Worm (Caenorhabditis elegans) whole organism, L3 larva: ENCODE results near the gene let-70.

Experiments
- R02D3.7 ChIP-seq: fragments of 150-350 bp; optimal IDR thresholded peaks from 2 replicates; lab custom pipeline; 2014; ENCODE audit warnings: missing biosample characterization, missing genetic modification characterization
- ZK546.5 ChIP-seq: sonication (generic microtip); optimal IDR thresholded peaks from 2 replicates; lab custom pipeline; 2017; ENCODE audit warnings: missing biosample characterization, missing genetic modification characterization
- aly-2 ChIP-seq: fragments of 150-350 bp; optimal IDR thresholded peaks from 2 replicates; lab custom pipeline; 2014; ENCODE audit warnings: missing biosample characterization, missing genetic modification characterization
- ama-1 ChIP-seq: fragments of 150-350 bp; optimal IDR thresholded peaks from 2 replicates; lab custom pipeline; 2018
- ceh-16 ChIP-seq: sonication (generic microtip); optimal IDR thresholded peaks from 2 replicates; lab custom pipeline; 2017; ENCODE audit warnings: missing biosample characterization, missing genetic modification characterization
- ceh-82 ChIP-seq: fragments of 150-350 bp; optimal IDR thresholded peaks from 2 replicates; lab custom pipeline; 2014; ENCODE audit warnings: missing biosample characterization, missing genetic modification characterization
- ceh-9 ChIP-seq: sonication (generic microtip); optimal IDR thresholded peaks from 2 replicates; lab custom pipeline; 2018; ENCODE audit warnings: missing biosample characterization, missing genetic modification characterization
- daf-12 ChIP-seq: fragments of 150-350 bp; optimal IDR thresholded peaks from 2 replicates; lab custom pipeline; 2014; ENCODE audit warnings: missing biosample characterization, missing genetic modification reagents, missing genetic modification characterization
- egl-27 ChIP-seq: sonication (generic microtip); optimal IDR thresholded peaks from 4 replicates; lab custom pipeline; 2017; ENCODE audit warnings: missing biosample characterization, missing genetic modification reagents, missing genetic modification characterization
- egl-5 ChIP-seq: fragments of 150-350 bp; optimal IDR thresholded peaks from 2 replicates; lab custom pipeline; 2017; ENCODE audit warnings: missing biosample characterization, missing genetic modification reagents, missing genetic modification characterization, inconsistent platforms
- elt-1 ChIP-seq: fragments of 150-350 bp; optimal IDR thresholded peaks from 2 replicates; lab custom pipeline; 2014; ENCODE audit warnings: missing biosample characterization, missing genetic modification characterization
- elt-2 ChIP-seq: sonication (generic microtip); optimal IDR thresholded peaks from 2 replicates; lab custom pipeline; 2016; ENCODE audit warnings: missing genetic modification reagents, mild to moderate bottlenecking, missing genetic modification characterization, missing compliant biosample characterization
- elt-3 ChIP-seq, 3 experiments: fragments of 150-350 bp in 1 of 3; sonication (generic microtip) in 2 of 3; optimal IDR thresholded peaks; 2 replicates in 2 of 3; 4 replicates in 1 of 3; lab custom pipeline; 2014 to 2017; ENCODE audit warnings: missing biosample characterization in 3 of 3, missing genetic modification characterization in 3 of 3
- eor-1 ChIP-seq, 2 experiments: fragments of 150-350 bp; optimal IDR thresholded peaks; 2 replicates each; lab custom pipeline; 2014 to 2018; ENCODE audit warnings: missing biosample characterization in 2 of 2, missing genetic modification characterization in 2 of 2
- fkh-10 ChIP-seq: sonication (generic microtip); optimal IDR thresholded peaks from 2 replicates; lab custom pipeline; 2017; ENCODE audit warnings: missing biosample characterization, missing genetic modification reagents, missing genetic modification characterization
- fkh-2 ChIP-seq: fragments of 150-350 bp; optimal IDR thresholded peaks from 2 replicates; lab custom pipeline; 2014; ENCODE audit warnings: missing biosample characterization, missing genetic modification reagents, missing genetic modification characterization
- fos-1 ChIP-seq: fragments of 150-350 bp; optimal IDR thresholded peaks from 2 replicates; lab custom pipeline; 2014; ENCODE audit warnings: missing biosample characterization, missing genetic modification characterization
- hmg-11 ChIP-seq: sonication (generic microtip); optimal IDR thresholded peaks from 2 replicates; lab custom pipeline; 2016; ENCODE audit warnings: missing genetic modification characterization, missing compliant biosample characterization
- jun-1 ChIP-seq: fragments of 150-350 bp; optimal IDR thresholded peaks from 2 replicates; lab custom pipeline; 2014; ENCODE audit warnings: missing biosample characterization, missing genetic modification reagents, missing genetic modification characterization
- lin-15B ChIP-seq: fragments of 150-350 bp; optimal IDR thresholded peaks from 2 replicates; lab custom pipeline; 2014; ENCODE audit warnings: missing biosample characterization, missing genetic modification characterization
- lin-39 ChIP-seq: fragments of 150-350 bp; optimal IDR thresholded peaks from 2 replicates; lab custom pipeline; 2018; ENCODE audit warnings: missing biosample characterization, missing genetic modification reagents, missing genetic modification characterization
- lsy-12 ChIP-seq: sonication (generic microtip); optimal IDR thresholded peaks from 2 replicates; lab custom pipeline; 2016; ENCODE audit warnings: mild to moderate bottlenecking, missing genetic modification characterization, missing compliant biosample characterization
- mdl-1 ChIP-seq: fragments of 150-350 bp; optimal IDR thresholded peaks from 2 replicates; lab custom pipeline; 2014; ENCODE audit warnings: missing biosample characterization, missing genetic modification characterization
- mml-1 ChIP-seq: fragments of 150-350 bp; sonication (generic microtip); optimal IDR thresholded peaks from 3 replicates; lab custom pipeline; 2014; ENCODE audit warnings: missing biosample characterization, missing genetic modification characterization
- nfya-1 ChIP-seq: sonication (generic microtip); optimal IDR thresholded peaks from 2 replicates; lab custom pipeline; 2017; ENCODE audit warnings: missing genetic modification characterization, mild to moderate bottlenecking, missing compliant biosample characterization, antibody characterized with exemption, moderate library complexity; ENCODE audit not compliant: insufficient read depth
- nhr-11 ChIP-seq: fragments of 150-350 bp; optimal IDR thresholded peaks from 2 replicates; lab custom pipeline; 2014; ENCODE audit warnings: missing biosample characterization, missing genetic modification characterization
- nhr-12 ChIP-seq: fragments of 150-350 bp; optimal IDR thresholded peaks from 2 replicates; lab custom pipeline; 2014; ENCODE audit warnings: missing biosample characterization, missing genetic modification characterization
- nhr-23 ChIP-seq: fragments of 150-350 bp; optimal IDR thresholded peaks from 2 replicates; lab custom pipeline; 2014; ENCODE audit warnings: missing biosample characterization, missing genetic modification reagents, missing genetic modification characterization
- nhr-237 ChIP-seq: fragments of 150-350 bp; optimal IDR thresholded peaks from 2 replicates; lab custom pipeline; 2014; ENCODE audit warnings: missing biosample characterization, missing genetic modification characterization
- nhr-25 ChIP-seq: sonication (generic microtip); optimal IDR thresholded peaks from 2 replicates; lab custom pipeline; 2017; ENCODE audit warnings: missing biosample characterization, missing genetic modification characterization
- nhr-28 ChIP-seq: fragments of 150-350 bp; optimal IDR thresholded peaks from 2 replicates; lab custom pipeline; 2014; ENCODE audit warnings: missing biosample characterization, missing genetic modification characterization
- nhr-43 ChIP-seq: sonication (generic microtip); optimal IDR thresholded peaks from 2 replicates; lab custom pipeline; 2016; ENCODE audit warnings: mild to moderate bottlenecking, missing genetic modification characterization, missing compliant biosample characterization; ENCODE audit not compliant: poor library complexity, severe bottlenecking
- nhr-67 ChIP-seq: fragments of 150-350 bp; optimal IDR thresholded peaks from 2 replicates; lab custom pipeline; 2014; ENCODE audit warnings: missing biosample characterization, missing genetic modification characterization
- nhr-76 ChIP-seq: fragments of 150-350 bp; sonication (generic microtip); optimal IDR thresholded peaks from 5 replicates; lab custom pipeline; 2014; ENCODE audit warnings: missing biosample characterization, missing genetic modification characterization
- nhr-77 ChIP-seq: fragments of 150-350 bp; optimal IDR thresholded peaks from 2 replicates; lab custom pipeline; 2014; ENCODE audit warnings: missing biosample characterization, missing genetic modification characterization
- pha-4 ChIP-seq: fragments of 150-350 bp; optimal IDR thresholded peaks from 2 replicates; lab custom pipeline; 2014; ENCODE audit warnings: missing biosample characterization, missing genetic modification reagents, missing genetic modification characterization
- pqm-1 ChIP-seq: fragments of 150-350 bp; optimal IDR thresholded peaks from 2 replicates; lab custom pipeline; 2017; ENCODE audit warnings: missing biosample characterization, missing genetic modification characterization, inconsistent platforms
- sea-2 ChIP-seq: fragments of 150-350 bp; sonication (generic microtip); optimal IDR thresholded peaks from 4 replicates; lab custom pipeline; 2014; ENCODE audit warnings: missing biosample characterization, missing genetic modification reagents, missing genetic modification characterization
- skn-1 ChIP-seq: fragments of 150-350 bp; optimal IDR thresholded peaks from 2 replicates; lab custom pipeline; 2014; ENCODE audit warnings: missing biosample characterization, missing genetic modification characterization
- snpc-4 ChIP-seq: fragments of 150-350 bp; optimal IDR thresholded peaks from 2 replicates; lab custom pipeline; 2014; ENCODE audit warnings: missing biosample characterization, missing genetic modification characterization
- tbx-2 ChIP-seq: sonication (generic microtip); optimal IDR thresholded peaks from 2 replicates; lab custom pipeline; 2016; ENCODE audit warnings: mild to moderate bottlenecking, missing genetic modification characterization, missing compliant biosample characterization
- unc-39 ChIP-seq: sonication (generic microtip); optimal IDR thresholded peaks from 4 replicates; lab custom pipeline; 2017; ENCODE audit warnings: missing biosample characterization, missing genetic modification characterization
- unc-62 ChIP-seq: fragments of 150-350 bp; sonication (generic microtip); optimal IDR thresholded peaks from 4 replicates; lab custom pipeline; 2014; ENCODE audit warnings: missing biosample characterization, missing genetic modification reagents, missing genetic modification characterization
- zag-1 ChIP-seq: fragments of 150-350 bp; optimal IDR thresholded peaks from 2 replicates; lab custom pipeline; 2014; ENCODE audit warnings: missing biosample characterization, missing genetic modification characterization
- ztf-11 ChIP-seq: fragments of 150-350 bp; optimal IDR thresholded peaks from 2 replicates; lab custom pipeline; 2014; ENCODE audit warnings: missing biosample characterization, missing genetic modification characterization
- ztf-4 ChIP-seq: fragments of 150-350 bp; optimal IDR thresholded peaks from 2 replicates; lab custom pipeline; 2014; ENCODE audit warnings: missing biosample characterization, missing genetic modification characterization

The let-70 gene

ce11 chrIV:11124674-11125073 is 42.6 kb upstream of the let-70 start, which contains the start of gene spo-11:
spo-11 (minus strand) TSS chrIV:11124862.
- no peak for TF ChIP-seq nhr-43 (tag; lab: Kevin White, UChicago)
- no peak for TF ChIP-seq fkh-10 (GFP tag; lab: Kevin White, UChicago)
- no peak for TF ChIP-seq R02D3.7

ce11 chrIV:11119972-11120562 is 38.0 kb upstream of the let-70 start:
- TF ChIP-seq egl-27 (tag; lab: Kevin White, UChicago) (no peak), elt-1 (tag; lab: Kevin White, UChicago) (peak; percentile 92), zag-1 (tag; lab: Kevin White, UChicago) (no peak), sea-2 (no peak), fkh-2 (no peak), nhr-12 (tag; lab: Kevin White, UChicago) (no peak), mml-1 (tag; lab: Kevin White, UChicago) (no peak), nhr-23 (tag; lab: Kevin White, UChicago) (peak; percentile 82), mdl-1 (no peak), skn-1 (tag; lab: Kevin White, UChicago) (no peak), lin-15B (tag; lab: Kevin White, UChicago) (no peak), aly-2 (tag; lab: Kevin White, UChicago) (no peak), egl-5 (tag; lab: Kevin White, UChicago) (no peak), pqm-1 (no peak), nhr-237 (no peak), snpc-4 (no peak), nhr-11 (tag; lab: Kevin White, UChicago) (no peak), ceh-9 (tag; lab: Kevin White, UChicago) (no peak), ztf-11 (tag; lab: Kevin White, UChicago) (no peak), ama-1 (lab: Kevin White, UChicago) (peak; percentile 36), nhr-25 (peak; percentile 58), nhr-28 (tag; lab: Kevin White, UChicago) (no peak), nhr-43 (tag; lab: Kevin White, UChicago) (no peak), tbx-2 (no peak), ceh-82 (no peak), nfya-1 (tag; lab: Kevin White, UChicago) (peak; percentile 5), fkh-10 (GFP tag; lab: Kevin White, UChicago) (no peak), hmg-11 (tag; lab: Kevin White, UChicago) (no peak), lsy-12 (tag; lab: Kevin White, UChicago) (no peak), R02D3.7 (no peak), ztf-4 (tag; lab: Kevin White, UChicago) (no peak), eor-1 (tag; optimal IDR thresholded peaks at IDR 0.05; lab: Kevin White, UChicago) (no peak), nhr-76 (no peak), fos-1 (tag; lab: Kevin White, UChicago) (no peak), nhr-77 (no peak), ceh-16 (tag; lab: Kevin White, UChicago) (no peak), elt-2 (no peak), lin-39 (tag; lab: Kevin White, UChicago) (no peak), unc-62 (GFP tag; lab: Kevin White, UChicago) (no peak), elt-3 (tag; optimal IDR thresholded peaks at IDR 0.05; lab: Kevin White, UChicago) (peak in 1 of 3 experiments; percentile 29), jun-1 (tag; lab: Kevin White, UChicago) (no peak), ZK546.5 (no peak), pha-4 (peak; percentile 76), daf-12 (tag; lab: Kevin White, UChicago) (no peak), unc-39 (tag; lab: Kevin White, UChicago) (no peak), nhr-67 (no peak)
